Worm (Caenorhabditis elegans) whole organism, L4 larva: ENCODE data around the gene Y71H2AM.1.

Experiments
- egl-27 ChIP-seq: sonication (generic microtip); optimal IDR thresholded peaks from 3 replicates; lab custom pipeline; 2017; ENCODE audit warnings: missing biosample characterization, missing genetic modification reagents, missing genetic modification characterization
- hif-1 ChIP-seq, 2 experiments: sonication (generic microtip); optimal IDR thresholded peaks; 2 replicates each; lab custom pipeline; 2016 to 2017; ENCODE audit warnings: missing compliant biosample characterization in 2 of 2, missing genetic modification characterization in 2 of 2, missing genetic modification reagents in 2 of 2, missing genotype in 2 of 2, mild to moderate bottlenecking in 1 of 2
- lim-7 ChIP-seq: fragments of 200-800 bp; sonication (Bioruptor generic); IDR thresholded peaks from 2 replicates; pipeline ENCODE4 v1.3.6; 2022; ENCODE audit warnings: missing genetic modification characterization, missing compliant biosample characterization
- mdl-1 ChIP-seq, 2 experiments: fragments of 150-350 bp in 1 of 2; sonication (generic microtip) in 1 of 2; optimal IDR thresholded peaks; 2 replicates each; lab custom pipeline; 2014 to 2017; ENCODE audit warnings: missing biosample characterization in 2 of 2, missing genetic modification characterization in 2 of 2
- pqm-1 ChIP-seq: sonication (generic microtip); optimal IDR thresholded peaks from 2 replicates; lab custom pipeline; 2017; ENCODE audit warnings: missing biosample characterization, missing genetic modification characterization
- snpc-4 ChIP-seq: fragments of 150-350 bp; optimal IDR thresholded peaks from 2 replicates; lab custom pipeline; 2014; ENCODE audit warnings: missing biosample characterization, missing genetic modification characterization
- zfp-2 ChIP-seq: sonication (generic microtip); optimal IDR thresholded peaks from 2 replicates; lab custom pipeline; 2016; ENCODE audit warnings: mild to moderate bottlenecking, missing genetic modification characterization, missing compliant biosample characterization

DNA sequence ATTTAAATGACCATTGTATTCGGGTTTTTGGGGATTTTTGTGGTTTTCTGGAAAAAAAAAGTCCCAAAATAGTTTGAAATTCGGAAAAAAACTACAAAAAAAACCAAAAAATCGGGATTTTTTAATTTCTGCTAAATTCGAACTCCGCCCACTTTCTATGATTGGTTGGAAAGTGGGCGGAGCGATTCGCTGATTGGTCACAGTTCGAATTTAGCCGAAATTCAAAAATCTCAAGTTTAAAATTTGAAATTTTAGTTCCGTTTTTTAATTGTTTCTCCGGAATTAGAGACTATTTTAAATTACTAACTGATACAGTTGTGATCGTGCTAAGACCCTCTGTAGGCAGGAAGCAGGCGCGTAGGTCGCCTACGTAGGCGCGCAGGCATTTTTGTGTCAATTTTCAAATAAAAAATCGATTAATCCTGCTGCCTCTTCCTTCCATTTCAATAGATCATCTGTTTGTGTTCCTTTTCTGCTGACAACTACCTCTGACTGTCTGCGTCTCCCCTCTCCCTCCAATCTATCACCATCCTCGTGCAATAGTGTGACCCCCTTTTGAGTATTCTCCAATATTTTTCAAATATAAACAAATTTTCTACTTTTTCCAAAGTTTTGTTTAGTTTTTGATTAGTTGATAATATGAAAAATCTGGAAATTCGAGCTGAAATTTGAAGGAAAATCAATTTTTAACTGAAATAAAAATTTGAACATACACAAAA is 10.5 kb upstream of the Y71H2AM.1 start:
- TF ChIP-seq zfp-2 (tag; lab: Kevin White, UChicago) (no peak), hif-1 (tag; optimal IDR thresholded peaks at IDR 0.05; lab: Kevin White, UChicago) (no peak), egl-27 (no peak), pqm-1 (tag; lab: Kevin White, UChicago) (no peak), snpc-4 (tag; lab: Kevin White, UChicago) (no peak), lim-7 (GFP tag; lab: Robert Waterston, UW) (no peak), mdl-1 (tag; optimal IDR thresholded peaks at IDR 0.05; lab: Kevin White, UChicago) (no peak)
